Fruit fly (Drosophila melanogaster): ENCODE results near the gene Rubicon.
A peak's percentile ranks its signal among the peaks of the same experiment; 100 is the strongest.

Gene Rubicon

dm6 chrX:8730306-8730705, 53.4 kb downstream of the Rubicon start (continued):
- no peak for TF ChIP-seq CG30020 (tag; optimal IDR thresholded peaks at IDR 0.05)
- TF ChIP-seq ara (GFP tag; IDR thresholded peaks at IDR 0.05) = no peak
- TF ChIP-seq ftz-f1 (GFP tag; optimal IDR thresholded peaks at IDR 0.05) = no peak
- TF ChIP-seq pita (GFP tag; optimal IDR thresholded peaks at IDR 0.05) = no peak
- TF ChIP-seq CG9817 (tag; optimal IDR thresholded peaks at IDR 0.05) = no peak
- TF ChIP-seq br (optimal IDR thresholded peaks at IDR 0.05) = no peak
- no peak for TF ChIP-seq CG8388 (GFP tag; optimal IDR thresholded peaks at IDR 0.05)
- TF ChIP-seq ci (GFP tag; IDR thresholded peaks at IDR 0.05) = peak; percentile 30; the same call in 1 of the 3 replicates
- TF ChIP-seq CG3838 (GFP tag; optimal IDR thresholded peaks at IDR 0.05) = no peak
- TF ChIP-seq Opbp (GFP tag; IDR thresholded peaks at IDR 0.05; ENCODE audit: partially characterized antibody) = no peak
- no peak for TF ChIP-seq Hr78 (GFP tag; optimal IDR thresholded peaks at IDR 0.05)
- TF ChIP-seq da (GFP tag; optimal IDR thresholded peaks at IDR 0.05) = no peak
- no peak for TF ChIP-seq prd (optimal IDR thresholded peaks at IDR 0.05)
- TF ChIP-seq prd (GFP tag; IDR thresholded peaks at IDR 0.05) = peak; percentile 41; the same call in 2 of the 3 replicates
- TF ChIP-seq yki (optimal IDR thresholded peaks at IDR 0.05) = no peak
- no peak for TF ChIP-seq CG12236 (GFP tag; optimal IDR thresholded peaks at IDR 0.05)
- no peak for TF ChIP-seq Dll (GFP tag; IDR thresholded peaks at IDR 0.05; ENCODE audit: partially characterized antibody)
- no peak for TF ChIP-seq CG17802 (tag; optimal IDR thresholded peaks at IDR 0.05)
- no peak for TF ChIP-seq CG31224 (GFP tag; IDR thresholded peaks at IDR 0.05)
- TF ChIP-seq CTCF (GFP tag; optimal IDR thresholded peaks at IDR 0.05) = no peak
- no peak for TF ChIP-seq ab (GFP tag; optimal IDR thresholded peaks at IDR 0.05)
- TF ChIP-seq Stat92E (GFP tag; optimal IDR thresholded peaks at IDR 0.05) = no peak
- no peak for TF ChIP-seq p53 (GFP tag; optimal IDR thresholded peaks at IDR 0.05)
- TF ChIP-seq CG15011 (GFP tag; optimal IDR thresholded peaks at IDR 0.05) = no peak
- TF ChIP-seq pum (GFP tag; optimal IDR thresholded peaks at IDR 0.05) = no peak
- TF ChIP-seq Max (GFP tag; optimal IDR thresholded peaks at IDR 0.05) = no peak
- no peak for TF ChIP-seq CG6683 (GFP tag; optimal IDR thresholded peaks at IDR 0.05)
- peak; percentile 32; the same call in 1 of the 2 replicates for TF ChIP-seq CG9932 (GFP tag; IDR thresholded peaks at IDR 0.05)
- TF ChIP-seq pzg (GFP tag; optimal IDR thresholded peaks at IDR 0.05) = no peak
- no peak for TF ChIP-seq CG14441 (GFP tag; IDR thresholded peaks at IDR 0.05)
- TF ChIP-seq CG17385 (GFP tag; optimal IDR thresholded peaks at IDR 0.05) = no peak
- TF ChIP-seq CG2129 (GFP tag; IDR thresholded peaks at IDR 0.05; ENCODE audit: partially characterized antibody) = no peak
- no peak for TF ChIP-seq Dek (tag; optimal IDR thresholded peaks at IDR 0.05)
- no peak for TF ChIP-seq CG4424 (GFP tag; optimal IDR thresholded peaks at IDR 0.05)
- TF ChIP-seq Awh (GFP tag; IDR thresholded peaks at IDR 0.05) = no peak
- TF ChIP-seq H2.0 (GFP tag; IDR thresholded peaks at IDR 0.05) = no peak
- no peak for TF ChIP-seq peb (GFP tag; IDR thresholded peaks at IDR 0.05)
- no peak for TF ChIP-seq NC2β (GFP tag; optimal IDR thresholded peaks at IDR 0.05)
- 0 out of 2 replicates have a peak, but pooled peaks have one; percentile 27 for TF ChIP-seq CG6689 (GFP tag; IDR thresholded peaks at IDR 0.05)
- TF ChIP-seq luna (GFP tag; optimal IDR thresholded peaks at IDR 0.05) = no peak
- no peak for TF ChIP-seq CG17361 (GFP tag; IDR thresholded peaks at IDR 0.05)
- no peak for TF ChIP-seq PHDP (tag; optimal IDR thresholded peaks at IDR 0.05)
- TF ChIP-seq fu2 (GFP tag; optimal IDR thresholded peaks at IDR 0.05) = no peak
- TF ChIP-seq tio (GFP tag; optimal IDR thresholded peaks at IDR 0.05) = no peak
- no peak for TF ChIP-seq CG10267 (tag; optimal IDR thresholded peaks at IDR 0.05)
- no peak for TF ChIP-seq Sry-β (GFP tag; optimal IDR thresholded peaks at IDR 0.05)
- no peak for TF ChIP-seq h (optimal IDR thresholded peaks at IDR 0.05)
- TF ChIP-seq Xbp1 (GFP tag; optimal IDR thresholded peaks at IDR 0.05) = no peak
- no peak for TF ChIP-seq Deaf1 (tag; optimal IDR thresholded peaks at IDR 0.05)
- TF ChIP-seq CG18619 (GFP tag; optimal IDR thresholded peaks at IDR 0.05) = no peak
- no peak for TF ChIP-seq zen (tag; optimal IDR thresholded peaks at IDR 0.05)
- TF ChIP-seq Ravus (GFP tag; IDR thresholded peaks at IDR 0.05) = no peak
- TF ChIP-seq wdn (GFP tag; IDR thresholded peaks at IDR 0.05) = no peak
- no peak for TF ChIP-seq tgo (GFP tag; IDR thresholded peaks at IDR 0.05)
